Worm (Caenorhabditis elegans): ENCODE measurements around the gene C02F5.3.

DNA sequence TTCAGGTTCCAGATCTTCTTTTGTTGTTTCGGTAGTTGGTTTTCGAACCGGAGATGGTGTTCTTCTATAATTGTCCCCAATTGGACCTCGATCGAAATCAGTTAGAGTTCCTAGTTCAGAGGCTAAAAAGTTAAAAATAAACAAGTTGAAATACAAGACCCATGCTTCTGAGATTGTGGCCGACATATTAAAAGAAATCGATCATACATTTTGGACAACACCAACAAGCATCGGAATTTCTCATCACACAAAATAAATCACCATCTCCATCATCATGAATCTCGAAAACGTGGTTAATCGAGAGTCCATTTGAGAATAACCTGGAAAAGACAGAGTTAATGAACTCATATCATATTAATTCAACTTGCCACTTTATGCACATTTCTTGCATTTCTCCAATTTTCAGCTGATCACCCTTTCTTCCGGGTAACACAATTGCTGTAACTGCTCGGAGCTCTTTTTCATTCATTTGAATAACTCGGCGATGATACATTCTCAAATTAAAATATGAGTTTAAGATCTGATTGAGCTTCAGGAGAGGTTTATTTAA, 26.1 kb downstream of the C02F5.3 start, which contains the start of the genes mps-4 and F09G8.10:
- TF ChIP-seq ham-2 (GFP tag; optimal IDR thresholded peaks at IDR 0.05) (no peak), mab-5 (tag; optimal IDR thresholded peaks at IDR 0.05) (no peak), lin-13 (tag; optimal IDR thresholded peaks at IDR 0.05) (no peak), blmp-1 (tag; optimal IDR thresholded peaks at IDR 0.05) (no peak), nhr-28 (tag; optimal IDR thresholded peaks at IDR 0.05) (no peak)
